Worm (Caenorhabditis elegans): ENCODE results near the gene F59A2.5.
"Not testable (repeated sequence)": the region's sequence is repeated elsewhere in the genome, so short reads cannot be mapped to it uniquely, and the experiment has no call there.

Gene F59A2.5

DNA sequence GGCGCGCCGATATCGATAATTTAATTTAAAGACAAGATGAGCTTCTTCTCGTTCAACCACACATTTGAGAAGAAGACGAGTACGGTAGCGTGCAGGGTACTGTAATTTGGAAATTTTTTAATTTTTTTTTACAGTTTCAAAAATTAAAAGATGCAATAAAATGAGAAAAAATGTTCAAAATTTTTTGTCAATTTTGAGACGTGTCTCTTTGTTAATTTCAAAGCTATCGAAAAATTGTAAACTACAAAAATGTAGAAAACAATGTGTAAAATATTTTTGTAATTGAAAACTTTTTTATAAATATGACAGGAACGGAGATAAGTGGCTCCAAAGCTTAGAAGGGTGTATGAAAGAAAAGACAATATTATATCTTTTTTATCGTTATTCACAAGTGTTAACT is 26.7 kb downstream of the F59A2.5 start, which contains the start of gene K01A11.1:
TSS of gene K01A11.1 (minus strand) at position 101 of the 400 bp plus-strand sequence.
- no peak for TF ChIP-seq him-1 (tag; optimal IDR thresholded peaks at IDR 0.05)
- no peak for TF ChIP-seq W03F9.2 (tag; optimal IDR thresholded peaks at IDR 0.05)
- TF ChIP-seq dao-5 (tag; optimal IDR thresholded peaks at IDR 0.05), result no peak

DNA sequence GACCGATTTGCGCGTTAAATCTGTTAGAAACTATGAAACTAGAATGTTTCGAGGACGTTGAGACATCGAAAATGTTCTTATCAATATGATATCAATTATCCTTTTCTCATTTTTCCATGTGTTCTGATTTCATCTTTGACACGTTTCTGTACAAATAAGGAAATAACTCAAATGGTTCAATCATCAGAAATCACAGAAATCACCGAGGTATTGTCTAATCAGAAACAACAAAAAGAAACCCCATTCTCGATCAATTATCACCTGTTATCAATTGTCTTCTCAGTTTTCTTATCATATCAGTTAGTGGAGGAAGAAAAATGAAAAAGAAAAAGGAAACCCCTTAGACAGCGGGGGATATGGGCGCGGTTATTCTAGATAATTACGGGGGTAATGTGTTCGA is 30.5 kb downstream of the F59A2.5 start:
- no peak for TF ChIP-seq W03F9.2 (tag; optimal IDR thresholded peaks at IDR 0.05)

DNA sequence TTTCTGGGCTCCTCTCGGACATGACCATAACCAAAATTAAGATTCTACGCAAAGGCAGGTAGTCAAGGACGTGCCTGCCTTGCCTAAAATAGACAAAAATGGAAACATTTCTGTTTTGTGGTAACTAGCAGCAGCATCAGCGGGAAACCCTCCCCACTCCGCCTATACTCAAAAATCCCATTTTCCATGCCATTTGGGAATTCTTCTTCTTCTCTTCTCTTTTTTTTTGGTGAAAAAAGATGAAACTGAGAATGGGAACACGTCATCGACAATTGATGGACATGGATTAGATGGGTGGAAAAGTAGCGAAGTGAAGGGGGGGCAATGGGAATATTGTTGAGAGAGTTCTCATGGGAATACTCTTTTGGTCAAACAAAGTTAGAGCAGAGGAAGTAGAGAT is 32.5 kb downstream of the F59A2.5 start:
- TF ChIP-seq dao-5 (tag; optimal IDR thresholded peaks at IDR 0.05), result no peak
- no peak for TF ChIP-seq W03F9.2 (tag; optimal IDR thresholded peaks at IDR 0.05)
- TF ChIP-seq him-1 (tag; optimal IDR thresholded peaks at IDR 0.05), result no peak

DNA sequence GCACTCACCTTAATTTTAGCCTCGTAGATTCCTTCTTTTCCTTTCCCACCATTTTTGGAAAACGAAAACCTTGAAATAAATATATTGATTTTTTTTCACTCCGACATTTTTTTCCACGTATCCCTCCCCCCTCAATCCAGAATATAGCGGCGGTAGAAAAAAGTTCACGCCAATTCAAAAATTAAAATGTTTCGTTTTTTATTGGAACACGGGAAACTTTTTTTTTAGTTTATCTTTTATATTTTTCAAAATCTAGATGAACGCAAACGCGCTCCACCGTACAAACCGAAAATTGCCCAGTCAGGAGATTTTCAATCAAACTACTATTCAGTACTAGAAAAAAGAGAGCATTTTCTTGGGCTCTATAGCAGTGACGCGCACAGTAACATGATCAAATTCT is 39.5 kb downstream of the F59A2.5 start, which contains the start of gene spe-41:
TSS of gene spe-41 (minus strand) at position 72 of the 400 bp plus-strand sequence.
- TF ChIP-seq W03F9.2 (tag; optimal IDR thresholded peaks at IDR 0.05) (no peak), dao-5 (tag; optimal IDR thresholded peaks at IDR 0.05) (no peak), him-1 (tag; optimal IDR thresholded peaks at IDR 0.05) (no peak)

DNA sequence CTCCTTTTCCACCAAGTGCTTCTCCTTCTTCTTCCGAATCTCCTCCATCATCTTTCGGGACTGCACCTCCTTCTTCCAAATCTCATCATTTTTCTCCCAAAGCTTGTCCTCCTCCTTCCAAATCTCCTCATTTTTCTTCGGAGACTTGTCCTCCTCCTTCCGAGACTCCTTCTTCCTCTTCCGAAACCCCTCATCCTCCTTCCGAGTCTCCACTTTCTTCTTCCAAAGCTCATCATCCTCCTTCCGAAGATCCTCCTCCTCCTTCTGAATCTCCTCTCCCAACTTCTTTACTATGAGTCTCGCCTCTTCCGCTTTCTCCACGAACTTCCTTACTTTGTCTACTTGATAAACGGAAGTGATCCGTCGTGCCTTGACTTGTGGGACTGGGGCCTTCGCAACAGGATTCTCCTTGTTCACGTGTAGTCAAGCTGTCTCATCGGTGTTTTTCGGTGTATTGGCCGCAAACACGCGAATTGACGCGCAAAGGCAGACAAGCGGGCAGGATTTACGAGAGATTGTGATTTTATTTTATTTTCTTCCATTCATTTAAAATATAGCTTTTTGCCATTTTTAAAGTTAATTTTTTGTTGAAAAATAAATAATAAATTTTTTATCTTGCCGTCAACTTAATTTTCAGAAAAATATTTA is 48.0 kb downstream of the F59A2.5 start, which contains the start of the genes K01A11.3 and C34C12.12:
TSS of gene K01A11.3 (minus strand) at position 51 of the 648 bp plus-strand sequence.
TSS of gene C34C12.12 (plus strand) at position 632 of the 648 bp plus-strand sequence.
- TF ChIP-seq W03F9.2 (tag; optimal IDR thresholded peaks at IDR 0.05), result no peak
- no peak for TF ChIP-seq dao-5 (tag; optimal IDR thresholded peaks at IDR 0.05)
- no peak for TF ChIP-seq him-1 (tag; optimal IDR thresholded peaks at IDR 0.05)

DNA sequence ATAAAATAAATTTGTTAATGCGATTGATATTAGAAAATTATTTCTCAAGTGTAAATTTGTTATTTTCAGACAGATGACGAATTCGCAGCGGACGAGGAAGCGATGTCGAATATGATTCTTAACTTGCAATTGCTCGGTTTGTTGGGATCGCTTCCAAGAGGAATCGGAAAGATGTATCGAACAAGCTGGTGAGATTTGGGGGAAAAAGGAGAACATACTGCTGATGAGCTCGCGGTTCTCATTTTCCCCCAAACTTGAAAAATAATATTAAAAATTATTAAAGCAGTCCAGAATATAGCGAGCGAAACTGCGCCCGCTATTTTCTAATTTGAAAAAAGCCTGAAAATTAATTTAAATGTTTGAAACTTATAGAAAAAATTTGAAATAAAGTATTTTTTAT is 48.8 kb downstream of the F59A2.5 start, which contains the start of gene C34C12.2:
TSS of gene C34C12.2 (plus strand) at position 301 of the 400 bp plus-strand sequence.
- TF ChIP-seq dao-5, W03F9.2, him-1 (tag; optimal IDR thresholded peaks at IDR 0.05): not testable (repeated sequence)

DNA sequence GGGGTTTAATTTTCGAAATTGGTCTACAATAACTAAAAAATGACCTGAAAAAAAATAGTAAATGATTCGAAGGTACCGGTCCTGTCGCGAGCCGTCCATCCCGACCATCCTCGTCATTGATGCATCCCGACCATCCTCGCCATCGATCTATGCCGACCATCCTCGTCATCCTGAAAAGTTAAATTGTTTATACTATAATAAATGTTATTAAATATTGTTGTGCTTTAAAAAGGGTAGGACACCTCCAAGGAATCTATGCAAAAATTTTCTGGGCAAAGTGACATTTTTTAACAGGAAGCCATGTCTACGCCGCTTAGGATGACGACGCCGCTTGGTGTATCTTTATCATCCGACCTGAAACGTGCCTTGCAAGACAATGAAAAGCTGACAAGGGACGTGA is 49.4 kb downstream of the F59A2.5 start, which contains the start of gene C34C12.1:
TSS of gene C34C12.1 (plus strand) at position 301 of the 400 bp plus-strand sequence.
- not testable (repeated sequence) for TF ChIP-seq dao-5, W03F9.2, him-1 (tag; optimal IDR thresholded peaks at IDR 0.05)
